Fruit fly (Drosophila melanogaster) whole organism, wandering third instar larva: ENCODE measurements around the gene CG32985.

Experiments used
- Abd-B ChIP-seq: fragments of >200 bp; optimal IDR thresholded peaks from 2 replicates; lab custom pipeline; 2017; ENCODE audit warnings: missing biosample characterization, missing genetic modification characterization
- CG32264 ChIP-seq: fragments of 200-800 bp; sonication (Bioruptor generic); optimal IDR thresholded peaks from 2 replicates; lab custom pipeline; 2016; ENCODE audit warnings: missing biosample characterization, missing genetic modification characterization
- CG9705 ChIP-seq: fragments of 200-800 bp; sonication (Bioruptor generic); optimal IDR thresholded peaks from 2 replicates; lab custom pipeline; 2018; ENCODE audit warnings: missing biosample characterization, mild to moderate bottlenecking, missing genetic modification characterization
- CrebA ChIP-seq: fragments of 200-800 bp; sonication (Bioruptor generic); optimal IDR thresholded peaks from 2 replicates; lab custom pipeline; 2016; ENCODE audit warnings: missing biosample characterization, mild to moderate bottlenecking, missing genetic modification characterization, borderline replicate concordance
- Dfd ChIP-seq: fragments of >200 bp; optimal IDR thresholded peaks from 2 replicates; lab custom pipeline; 2017; ENCODE audit warnings: missing biosample characterization, missing genetic modification characterization
- Dif ChIP-seq: fragments of 200-275, 200-300 bp; sonication (Bioruptor generic); optimal IDR thresholded peaks from 2 replicates; lab custom pipeline; 2018; ENCODE audit warnings: missing biosample characterization, missing genetic modification characterization; ENCODE audit not compliant: partially characterized antibody
- GATAd ChIP-seq: sonication (Bioruptor generic); optimal IDR thresholded peaks from 2 replicates; lab custom pipeline; 2016; ENCODE audit warnings: missing biosample characterization, missing genetic modification characterization
- HLH106 ChIP-seq: fragments of 200-800 bp; optimal IDR thresholded peaks from 3 replicates; lab custom pipeline; 2019; ENCODE audit warnings: missing biosample characterization, mild to moderate bottlenecking, missing genetic modification characterization, moderate library complexity
- Hnf4 ChIP-seq: fragments of 200-800 bp; sonication (Bioruptor generic); optimal IDR thresholded peaks from 2 replicates; lab custom pipeline; 2016; ENCODE audit warnings: missing biosample characterization, mild to moderate bottlenecking, missing genetic modification characterization
- Hr78 ChIP-seq: fragments of >200 bp; optimal IDR thresholded peaks from 2 replicates; lab custom pipeline; 2017; ENCODE audit warnings: missing biosample characterization, missing genetic modification characterization
- Hr83 ChIP-seq: fragments of 200-300 bp; sonication (Bioruptor generic); optimal IDR thresholded peaks from 2 replicates; lab custom pipeline; 2016; ENCODE audit warnings: missing biosample characterization, mild to moderate bottlenecking, missing genetic modification characterization, moderate library complexity; ENCODE audit not compliant: poor library complexity, severe bottlenecking
- Jra ChIP-seq: sonication (Bioruptor generic); optimal IDR thresholded peaks from 2 replicates; lab custom pipeline; 2016; ENCODE audit warnings: missing biosample characterization, missing genetic modification characterization
- Mio ChIP-seq: sonication (Bioruptor generic); optimal IDR thresholded peaks from 2 replicates; lab custom pipeline; 2016; ENCODE audit warnings: missing biosample characterization, missing genetic modification characterization
- Myc ChIP-seq: fragments of >200 bp; optimal IDR thresholded peaks from 2 replicates; lab custom pipeline; 2017
- N ChIP-seq: fragments of >200 bp; optimal IDR thresholded peaks from 2 replicates; lab custom pipeline; 2018; ENCODE audit warnings: missing biosample characterization, missing external identifiers, missing genetic modification characterization
- OdsH ChIP-seq: fragments of 200-800 bp; sonication (Bioruptor generic); optimal IDR thresholded peaks from 2 replicates; lab custom pipeline; 2016; ENCODE audit warnings: missing biosample characterization, mild to moderate bottlenecking, missing genetic modification characterization
- Rel ChIP-seq, 2 experiments: fragments of 200-800 bp; sonication (Bioruptor generic) in 1 of 2; optimal IDR thresholded peaks; 2 replicates in 1 of 2; 3 replicates in 1 of 2; lab custom pipeline; 2016 to 2019; ENCODE audit warnings: mild to moderate bottlenecking in 2 of 2, missing biosample characterization in 2 of 2, missing genetic modification characterization in 2 of 2, moderate library complexity in 1 of 2
- Sp1 ChIP-seq: fragments of 200-800 bp; sonication (Bioruptor generic); optimal IDR thresholded peaks from 3 replicates; lab custom pipeline; 2019; ENCODE audit warnings: missing biosample characterization, mild to moderate bottlenecking, missing genetic modification characterization, moderate library complexity
- Vsx2 ChIP-seq: fragments of 200-300, 225-300 bp; sonication (Bioruptor generic); optimal IDR thresholded peaks from 2 replicates; lab custom pipeline; 2018; ENCODE audit warnings: missing biosample characterization, missing genetic modification characterization; ENCODE audit not compliant: partially characterized antibody
- br ChIP-seq: fragments of 200-800 bp; sonication (Bioruptor generic); optimal IDR thresholded peaks from 2 replicates; lab custom pipeline; 2016; ENCODE audit warnings: missing biosample characterization, missing genetic modification characterization
- brk ChIP-seq: fragments of 200-800 bp; sonication (Bioruptor generic); optimal IDR thresholded peaks from 2 replicates; lab custom pipeline; 2016; ENCODE audit warnings: missing biosample characterization, mild to moderate bottlenecking, missing genetic modification characterization
- dl ChIP-seq, 2 experiments: fragments of 175-275, 200-275 bp in 1 of 2; fragments of 200-275 bp in 1 of 2; sonication (Bioruptor generic); optimal IDR thresholded peaks; lab custom pipeline; 2018; ENCODE audit warnings: mild to moderate bottlenecking in 2 of 2, missing biosample characterization in 2 of 2, missing genetic modification characterization in 2 of 2, moderate library complexity in 2 of 2; ENCODE audit not compliant: partially characterized antibody in 2 of 2, insufficient read depth in 1 of 2
- dmrt93B ChIP-seq: fragments of 200-800 bp; sonication (Bioruptor generic); optimal IDR thresholded peaks from 2 replicates; lab custom pipeline; 2018; ENCODE audit warnings: missing biosample characterization, mild to moderate bottlenecking, missing genetic modification characterization
- dsf ChIP-seq: sonication (Bioruptor generic); optimal IDR thresholded peaks from 2 replicates; lab custom pipeline; 2016; ENCODE audit warnings: missing biosample characterization, missing genetic modification characterization, borderline replicate concordance
- ey ChIP-seq: fragments of 200-800 bp; sonication (Bioruptor generic); optimal IDR thresholded peaks from 2 replicates; lab custom pipeline; 2016; ENCODE audit warnings: missing biosample characterization, missing genetic modification characterization
- foxo ChIP-seq, 2 experiments: fragments of 200-800 bp; sonication (Bioruptor generic); optimal IDR thresholded peaks; 2 replicates in 1 of 2; 3 replicates in 1 of 2; lab custom pipeline; 2016 to 2017; ENCODE audit warnings: missing biosample characterization in 2 of 2, missing genetic modification characterization in 2 of 2
- fru ChIP-seq: fragments of 200-800 bp; sonication (Bioruptor generic); optimal IDR thresholded peaks from 3 replicates; lab custom pipeline; 2016; ENCODE audit warnings: missing biosample characterization, mild to moderate bottlenecking, missing genetic modification characterization
- h ChIP-seq: fragments of 200-800 bp; sonication (Bioruptor generic); optimal IDR thresholded peaks from 3 replicates; lab custom pipeline; 2016; ENCODE audit warnings: missing biosample characterization, mild to moderate bottlenecking, missing genetic modification characterization
- jim ChIP-seq: fragments of 175-275, 200-325 bp; sonication (Bioruptor generic); optimal IDR thresholded peaks from 2 replicates; lab custom pipeline; 2016; ENCODE audit warnings: missing biosample characterization, mild to moderate bottlenecking, missing genetic modification characterization
- lola ChIP-seq: fragments of >200 bp; optimal IDR thresholded peaks from 2 replicates; lab custom pipeline; 2017; ENCODE audit warnings: missing biosample characterization, missing genetic modification characterization
- pan ChIP-seq: fragments of >200 bp; optimal IDR thresholded peaks from 2 replicates; lab custom pipeline; 2017
- psq ChIP-seq: fragments of 200-800 bp; sonication (Bioruptor generic); optimal IDR thresholded peaks from 3 replicates; lab custom pipeline; 2017; ENCODE audit warnings: missing biosample characterization, mild to moderate bottlenecking, missing genetic modification characterization, moderate library complexity
- rgr ChIP-seq: fragments of 200-800 bp; sonication (Bioruptor generic); optimal IDR thresholded peaks from 3 replicates; lab custom pipeline; 2016; ENCODE audit warnings: missing biosample characterization, mild to moderate bottlenecking, missing genetic modification characterization
- sage ChIP-seq: fragments of 200-800 bp; sonication (Bioruptor generic); optimal IDR thresholded peaks from 2 replicates; lab custom pipeline; 2016; ENCODE audit warnings: missing biosample characterization, mild to moderate bottlenecking, missing genetic modification characterization
- sv ChIP-seq: fragments of 200-800 bp; sonication (Bioruptor generic); optimal IDR thresholded peaks from 3 replicates; lab custom pipeline; 2016; ENCODE audit warnings: missing biosample characterization, missing genetic modification characterization
- tai ChIP-seq: sonication (Bioruptor generic); optimal IDR thresholded peaks from 2 replicates; lab custom pipeline; 2016; ENCODE audit warnings: missing biosample characterization, missing genetic modification characterization
- usp ChIP-seq: fragments of >200 bp; optimal IDR thresholded peaks from 2 replicates; lab custom pipeline; 2017; ENCODE audit warnings: missing biosample characterization, missing genetic modification characterization
- woc ChIP-seq: sonication (Bioruptor generic); optimal IDR thresholded peaks from 2 replicates; lab custom pipeline; 2016; ENCODE audit warnings: missing biosample characterization, mild to moderate bottlenecking, missing genetic modification characterization

Gene CG32985

dm6 chr2L:8957152-8957551 lies 5.2 kb upstream of the CG32985 start:
- TF ChIP-seq Jra (no peak), sv (GFP tag; lab: Kevin White, UChicago) (no peak), ey (GFP tag; lab: Kevin White, UChicago) (no peak), sage (GFP tag; lab: Kevin White, UChicago) (no peak), dmrt93B (GFP tag; lab: Kevin White, UChicago) (no peak), GATAd (GFP tag; lab: Kevin White, UChicago) (no peak), dsf (GFP tag; lab: Kevin White, UChicago) (no peak), tai (no peak), CG32264 (no peak), brk (GFP tag; lab: Kevin White, UChicago) (no peak), Dif (GFP tag; lab: Kevin White, UChicago) (no peak), Abd-B (GFP tag; lab: Kevin White, UChicago) (no peak), usp (GFP tag; lab: Kevin White, UChicago) (no peak), Hnf4 (no peak), fru (GFP tag; lab: Kevin White, UChicago) (no peak), Sp1 (GFP tag; lab: Kevin White, UChicago) (no peak), CG9705 (GFP tag; lab: Kevin White, UChicago) (no peak)

dm6 chr2L:8958046-8958497 lies 4.3 kb upstream of the CG32985 start:
- TF ChIP-seq sv (GFP tag; lab: Kevin White, UChicago) (peak; percentile 91), foxo (GFP tag; optimal IDR thresholded peaks at IDR 0.05; lab: Kevin White, UChicago) (peak in 1 of 2 experiments; percentile 86), CG9705 (GFP tag; lab: Kevin White, UChicago) (peak; percentile 3), fru (GFP tag; lab: Kevin White, UChicago) (peak; percentile 93), OdsH (GFP tag; lab: Kevin White, UChicago) (peak; percentile 77), Vsx2 (no peak), jim (GFP tag; lab: Kevin White, UChicago) (no peak), dl (GFP tag; optimal IDR thresholded peaks at IDR 0.05; lab: Kevin White, UChicago; ENCODE audit: insufficient read depth in 1 of 2, partially characterized antibody in 2 of 2) (no peak), ey (GFP tag; lab: Kevin White, UChicago) (peak; percentile 94), br (peak; percentile 55), lola (GFP tag; lab: Kevin White, UChicago) (no peak), rgr (peak; percentile 80), Abd-B (GFP tag; lab: Kevin White, UChicago) (no peak), Mio (no peak), Sp1 (GFP tag; lab: Kevin White, UChicago) (no peak), psq (peak; percentile 87), Rel (GFP tag; optimal IDR thresholded peaks at IDR 0.05; lab: Kevin White, UChicago) (no peak), Rel (tag; optimal IDR thresholded peaks at IDR 0.05; lab: Kevin White, UChicago) (no peak), Hr83 (GFP tag; lab: Kevin White, UChicago) (peak; percentile 18), Dfd (no peak), Hr78 (no peak), sage (GFP tag; lab: Kevin White, UChicago) (no peak), dmrt93B (GFP tag; lab: Kevin White, UChicago) (peak; percentile 40), dsf (GFP tag; lab: Kevin White, UChicago) (no peak), tai (peak; percentile 56), pan (lab: Kevin White, UChicago) (no peak), usp (GFP tag; lab: Kevin White, UChicago) (no peak), brk (GFP tag; lab: Kevin White, UChicago) (peak; percentile 95), GATAd (GFP tag; lab: Kevin White, UChicago) (no peak), Hnf4 (peak; percentile 66), woc (GFP tag; lab: Kevin White, UChicago) (peak; percentile 13), CG32264 (no peak), HLH106 (tag; lab: Kevin White, UChicago) (peak; percentile 56), Jra (peak; percentile 27), N (GFP tag; lab: Kevin White, UChicago) (no peak), h (peak; percentile 79), Myc (lab: Kevin White, UChicago) (no peak), Dif (GFP tag; lab: Kevin White, UChicago) (no peak), CrebA (GFP tag; lab: Kevin White, UChicago) (peak; percentile 57)
- TF ChIP-seq, all 38 proteins: peak for 19
